Fruit fly (Drosophila melanogaster): ENCODE data around the gene Reph.
A peak's percentile ranks its signal among the peaks of the same experiment; 100 is the strongest.

Reph gene

DNA sequence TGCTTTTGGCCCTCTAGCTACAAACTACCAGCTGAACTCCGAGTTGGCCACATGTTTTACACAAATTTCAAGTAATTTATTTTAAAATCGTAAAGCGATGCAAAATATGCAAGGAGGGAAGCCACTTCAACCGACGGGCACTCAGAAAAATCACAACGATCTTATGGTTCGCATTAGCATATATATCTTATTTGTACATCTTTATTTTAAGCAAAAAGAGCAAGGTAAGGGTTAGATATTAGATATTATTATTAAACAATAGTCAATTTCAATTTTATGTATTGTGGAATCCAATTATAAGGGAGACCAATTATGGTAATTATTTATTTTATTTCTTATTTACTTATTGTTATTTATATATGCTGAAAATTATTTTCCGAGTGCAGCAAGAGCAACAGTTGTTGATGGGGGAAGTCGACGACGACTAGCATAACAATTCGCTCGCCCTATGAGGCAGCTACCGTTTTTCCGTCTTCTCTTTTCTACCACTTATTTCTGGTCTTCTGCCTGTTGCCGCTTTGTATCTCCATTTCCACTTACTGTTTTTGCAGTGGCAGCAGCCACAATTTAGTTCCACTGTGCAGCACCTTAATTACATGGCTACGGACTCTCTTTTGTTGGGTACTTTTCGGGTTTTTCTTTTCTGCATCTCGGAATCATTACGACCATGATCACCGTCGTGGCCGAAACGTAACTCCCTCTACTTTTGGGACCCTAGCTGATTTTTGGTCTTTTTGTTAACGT, 33.5 kb upstream of the Reph start (continued):
- peak; percentile 10 for TF ChIP-seq Nf-YC (tag; optimal IDR thresholded peaks at IDR 0.05)
- TF ChIP-seq CG12391 (tag; optimal IDR thresholded peaks at IDR 0.05): peak; percentile 77
- no peak for TF ChIP-seq CG6175 (GFP tag; IDR thresholded peaks at IDR 0.05)
- TF ChIP-seq zfh1 (GFP tag; IDR thresholded peaks at IDR 0.05): 0 out of 3 replicates have a peak, but pooled peaks have one; percentile 4
- no peak for TF ChIP-seq CG1832 (GFP tag; optimal IDR thresholded peaks at IDR 0.05)
- TF ChIP-seq CG34422 (GFP tag; IDR thresholded peaks at IDR 0.05): peak; percentile 37; the same call in 1 of the 3 replicates
- TF ChIP-seq row (GFP tag; IDR thresholded peaks at IDR 0.05): peak; percentile 58
- TF ChIP-seq CG4617 (GFP tag; optimal IDR thresholded peaks at IDR 0.05; ENCODE audit: borderline replicate concordance): no peak
- TF ChIP-seq CG8924 (tag; optimal IDR thresholded peaks at IDR 0.05): peak; percentile 80
- TF ChIP-seq D19A (tag; optimal IDR thresholded peaks at IDR 0.05): peak; percentile 69
- peak; percentile 81 for TF ChIP-seq CG11504 (tag; optimal IDR thresholded peaks at IDR 0.05)
- TF ChIP-seq CG8388 (GFP tag; optimal IDR thresholded peaks at IDR 0.05): peak; percentile 54
- TF ChIP-seq cato (GFP tag; optimal IDR thresholded peaks at IDR 0.05; ENCODE audit: borderline replicate concordance): no peak
- peak; percentile 71 for TF ChIP-seq CG7556 (GFP tag; optimal IDR thresholded peaks at IDR 0.05)
- peak; percentile 82 for TF ChIP-seq CG17361 (GFP tag; IDR thresholded peaks at IDR 0.05)
- peak; percentile 34; the same call in 1 of the 2 replicates for TF ChIP-seq CG6689 (GFP tag; IDR thresholded peaks at IDR 0.05)
- 0 out of 2 replicates have a peak, but pooled peaks have one; percentile 13 for TF ChIP-seq CG32772 (GFP tag; IDR thresholded peaks at IDR 0.05)
- TF ChIP-seq wor (GFP tag; IDR thresholded peaks at IDR 0.05): peak; percentile 25; the same call in 1 of the 2 replicates
- peak; percentile 78 for TF ChIP-seq phol (tag; optimal IDR thresholded peaks at IDR 0.05)
- peak; percentile 47 for TF ChIP-seq nerfin-1 (tag; optimal IDR thresholded peaks at IDR 0.05)
- TF ChIP-seq CG6254 (GFP tag; optimal IDR thresholded peaks at IDR 0.05): peak; percentile 31
- TF ChIP-seq CG14050 (GFP tag; IDR thresholded peaks at IDR 0.05): no peak
- peak; percentile 14 for TF ChIP-seq tin (GFP tag; optimal IDR thresholded peaks at IDR 0.05)
- TF ChIP-seq CG10267 (tag; optimal IDR thresholded peaks at IDR 0.05): peak; percentile 64
- TF ChIP-seq CG31224 (GFP tag; IDR thresholded peaks at IDR 0.05): peak; percentile 39; the same call in 1 of the 2 replicates
- peak; percentile 72 for TF ChIP-seq CG4424 (GFP tag; optimal IDR thresholded peaks at IDR 0.05)
- TF ChIP-seq Jarid2 (GFP tag; optimal IDR thresholded peaks at IDR 0.05): no peak
- TF ChIP-seq run (tag; optimal IDR thresholded peaks at IDR 0.05): peak; percentile 24
- peak; percentile 69 for TF ChIP-seq grau (tag; optimal IDR thresholded peaks at IDR 0.05)
- TF ChIP-seq CG15696 (tag; optimal IDR thresholded peaks at IDR 0.05): peak; percentile 54
- peak; percentile 3 for TF ChIP-seq CG16815 (GFP tag; optimal IDR thresholded peaks at IDR 0.05)
- TF ChIP-seq peb (GFP tag; IDR thresholded peaks at IDR 0.05): 0 out of 2 replicates have a peak, but pooled peaks have one; percentile 15
- TF ChIP-seq Ptx1 (GFP tag; IDR thresholded peaks at IDR 0.05): peak; percentile 61
- peak; percentile 79 for TF ChIP-seq CG31441 (GFP tag; IDR thresholded peaks at IDR 0.05)
- TF ChIP-seq lab (GFP tag; optimal IDR thresholded peaks at IDR 0.05): peak; percentile 21
- peak; percentile 39 for TF ChIP-seq odd (GFP tag; optimal IDR thresholded peaks at IDR 0.05)
- peak; percentile 12 for TF ChIP-seq CG11723 (GFP tag; optimal IDR thresholded peaks at IDR 0.05)
- TF ChIP-seq CG7839 (tag; optimal IDR thresholded peaks at IDR 0.05): peak; percentile 66
- TF ChIP-seq sc (optimal IDR thresholded peaks at IDR 0.05): no peak
- peak; percentile 38 for TF ChIP-seq sc (GFP tag; optimal IDR thresholded peaks at IDR 0.05)
- TF ChIP-seq lbe (GFP tag; optimal IDR thresholded peaks at IDR 0.05): peak; percentile 23
- peak; percentile 37; the same call in 1 of the 2 replicates for TF ChIP-seq H2.0 (GFP tag; IDR thresholded peaks at IDR 0.05)
- peak; percentile 22 for TF ChIP-seq Vsx1 (GFP tag; optimal IDR thresholded peaks at IDR 0.05)
- no peak for TF ChIP-seq CG33213 (GFP tag; optimal IDR thresholded peaks at IDR 0.05)
- TF ChIP-seq CG4730 (GFP tag; IDR thresholded peaks at IDR 0.05): no peak
- TF ChIP-seq CG6654 (GFP tag; optimal IDR thresholded peaks at IDR 0.05): no peak
